Worm (Caenorhabditis elegans) whole organism, L1 larva: ENCODE data around the gene srgp-1.

ENCODE experiments used
- C34B4.2 ChIP-seq: sonication (generic microtip); optimal IDR thresholded peaks from 2 replicates; lab custom pipeline; 2017; ENCODE audit warnings: mild to moderate bottlenecking, missing genetic modification characterization, missing compliant biosample characterization
- F16B12.6 ChIP-seq: fragments of 150-350 bp; optimal IDR thresholded peaks from 2 replicates; lab custom pipeline; 2014; ENCODE audit warnings: missing biosample characterization, missing genetic modification characterization
- aha-1 ChIP-seq: fragments of 150-350 bp; optimal IDR thresholded peaks from 2 replicates; lab custom pipeline; 2014; ENCODE audit warnings: missing biosample characterization, missing genetic modification characterization
- blmp-1 ChIP-seq: fragments of 150-350 bp; optimal IDR thresholded peaks from 2 replicates; lab custom pipeline; 2014; ENCODE audit warnings: missing biosample characterization, missing genetic modification characterization
- ceh-82 ChIP-seq, 3 experiments: fragments of 150-350 bp in 1 of 3; sonication (generic microtip) in 2 of 3; optimal IDR thresholded peaks; 2 replicates each; lab custom pipeline; 2014 to 2017; ENCODE audit warnings: missing biosample characterization in 3 of 3, missing genetic modification characterization in 3 of 3
- dpl-1 ChIP-seq, 3 experiments: fragments of 150-350 bp in 2 of 3; sonication (generic microtip) in 1 of 3; optimal IDR thresholded peaks; 2 replicates each; lab custom pipeline; 2014 to 2017; ENCODE audit warnings: missing biosample characterization in 3 of 3, missing genetic modification characterization in 3 of 3, missing genetic modification reagents in 3 of 3
- efl-1 ChIP-seq, 4 experiments: fragments of 150-350 bp; optimal IDR thresholded peaks in 3 of 4; peaks in 1 of 4; 1 replicate in 1 of 4; 2 replicates in 3 of 4; lab custom pipeline; 2014; ENCODE audit warnings: missing biosample characterization in 2 of 4, missing genetic modification characterization in 2 of 4, missing genetic modification reagents in 2 of 4
- egl-13 ChIP-seq: sonication (generic microtip); optimal IDR thresholded peaks from 2 replicates; lab custom pipeline; 2016; ENCODE audit warnings: missing genotype, missing genetic modification reagents, missing genetic modification characterization, missing compliant biosample characterization
- elt-3 ChIP-seq, 6 experiments: fragments of 150-350 bp in 1 of 6; sonication (generic microtip); optimal IDR thresholded peaks; 2 replicates each; lab custom pipeline; 2017 to 2018; ENCODE audit warnings: missing biosample characterization in 6 of 6, missing genetic modification characterization in 6 of 6, inconsistent platforms in 1 of 6
- ets-5 ChIP-seq: fragments of 200-800 bp; sonication (Bioruptor generic); IDR thresholded peaks from 2 replicates; pipeline ENCODE4 v1.3.6; 2022; ENCODE audit warnings: missing genetic modification characterization, missing compliant biosample characterization
- fkh-10 ChIP-seq: sonication (generic microtip); optimal IDR thresholded peaks from 2 replicates; lab custom pipeline; 2017; ENCODE audit warnings: missing biosample characterization, missing genetic modification reagents, missing genetic modification characterization
- grh-1 ChIP-seq: fragments of 200-800 bp; sonication (Bioruptor generic); IDR thresholded peaks from 2 replicates; pipeline ENCODE4 v1.3.6; 2022; ENCODE audit warnings: missing genetic modification reagents, missing genetic modification characterization, missing compliant biosample characterization
- hlh-17 ChIP-seq: fragments of 200-800 bp; sonication (Bioruptor generic); optimal IDR thresholded peaks from 2 replicates; lab custom pipeline; 2018; ENCODE audit warnings: missing genetic modification characterization, mild to moderate bottlenecking, missing compliant biosample characterization, moderate library complexity, borderline replicate concordance
- hlh-4 ChIP-seq: sonication (generic microtip); optimal IDR thresholded peaks from 2 replicates; lab custom pipeline; 2016; ENCODE audit warnings: mild to moderate bottlenecking, missing genetic modification characterization, missing compliant biosample characterization
- hpl-2 ChIP-seq: fragments of 150-350 bp; optimal IDR thresholded peaks from 2 replicates; lab custom pipeline; 2014; ENCODE audit warnings: missing biosample characterization, missing genetic modification reagents, missing genetic modification characterization
- isw-1 ChIP-seq: fragments of 200-800 bp; sonication (Bioruptor generic); IDR thresholded peaks from 2 replicates; pipeline ENCODE4 v1.3.6; 2022; ENCODE audit warnings: missing genetic modification characterization, missing compliant biosample characterization
- lin-13 ChIP-seq: fragments of 150-350 bp; optimal IDR thresholded peaks from 2 replicates; lab custom pipeline; 2014; ENCODE audit warnings: missing biosample characterization, missing genetic modification reagents, missing genetic modification characterization
- lin-14 ChIP-seq: fragments of 200-800 bp; sonication (Bioruptor generic); optimal IDR thresholded peaks from 2 replicates; lab custom pipeline; 2018; ENCODE audit warnings: mild to moderate bottlenecking, missing genetic modification characterization, moderate library complexity, missing compliant biosample characterization
- lin-15B ChIP-seq: fragments of 150-350 bp; sonication (generic microtip); optimal IDR thresholded peaks from 3 replicates; lab custom pipeline; 2014; ENCODE audit warnings: missing biosample characterization, missing genetic modification characterization
- lir-3 ChIP-seq: sonication (generic microtip); optimal IDR thresholded peaks from 2 replicates; lab custom pipeline; 2016; ENCODE audit warnings: mild to moderate bottlenecking, missing genetic modification characterization, moderate library complexity, missing compliant biosample characterization; ENCODE audit not compliant: poor library complexity
- lsy-2 ChIP-seq, 2 experiments: fragments of 150-350 bp; optimal IDR thresholded peaks; 2 replicates each; lab custom pipeline; 2014; ENCODE audit warnings: missing biosample characterization in 2 of 2, missing genetic modification characterization in 2 of 2
- mef-2 ChIP-seq: fragments of 150-350 bp; optimal IDR thresholded peaks from 2 replicates; lab custom pipeline; 2014; ENCODE audit warnings: missing biosample characterization, missing genetic modification characterization
- mep-1 ChIP-seq: fragments of 150-350 bp; optimal IDR thresholded peaks from 2 replicates; lab custom pipeline; 2014; ENCODE audit warnings: missing biosample characterization, missing genetic modification characterization
- nhr-11 ChIP-seq: fragments of 150-350 bp; optimal IDR thresholded peaks from 2 replicates; lab custom pipeline; 2014; ENCODE audit warnings: missing biosample characterization, missing genetic modification characterization
- nhr-12 ChIP-seq: sonication (generic microtip); optimal IDR thresholded peaks from 2 replicates; lab custom pipeline; 2017; ENCODE audit warnings: missing biosample characterization, missing genetic modification characterization
- nhr-237 ChIP-seq: fragments of 150-350 bp; optimal IDR thresholded peaks from 2 replicates; lab custom pipeline; 2014; ENCODE audit warnings: missing biosample characterization, missing genetic modification characterization
- nhr-28 ChIP-seq: fragments of 150-350 bp; optimal IDR thresholded peaks from 2 replicates; lab custom pipeline; 2014; ENCODE audit warnings: missing biosample characterization, missing genetic modification characterization
- nhr-47 ChIP-seq: sonication (generic microtip); optimal IDR thresholded peaks from 2 replicates; lab custom pipeline; 2016; ENCODE audit warnings: mild to moderate bottlenecking, missing genetic modification characterization, moderate library complexity, missing compliant biosample characterization
- nhr-85 ChIP-seq: sonication (generic microtip); peaks from one replicate; lab custom pipeline; 2016; ENCODE audit warnings: missing genetic modification characterization, inconsistent platforms, missing compliant biosample characterization
- nhr-90 ChIP-seq: sonication (generic microtip); optimal IDR thresholded peaks from 2 replicates; lab custom pipeline; 2016; ENCODE audit warnings: mild to moderate bottlenecking, missing genetic modification characterization, missing compliant biosample characterization; ENCODE audit not compliant: poor library complexity
- pag-3 ChIP-seq: sonication (generic microtip); optimal IDR thresholded peaks from 2 replicates; lab custom pipeline; 2017; ENCODE audit warnings: missing genetic modification characterization, mild to moderate bottlenecking, missing compliant biosample characterization, antibody characterized with exemption, borderline replicate concordance; ENCODE audit not compliant: insufficient read depth
- pax-3 ChIP-seq: fragments of 200-800 bp; sonication (Bioruptor generic); optimal IDR thresholded peaks from 2 replicates; lab custom pipeline; 2018; ENCODE audit warnings: mild to moderate bottlenecking, missing genetic modification characterization, moderate library complexity, missing compliant biosample characterization
- pqm-1 ChIP-seq: sonication (generic microtip); optimal IDR thresholded peaks from 3 replicates; lab custom pipeline; 2017; ENCODE audit warnings: missing biosample characterization, missing genetic modification characterization
- rnt-1 ChIP-seq: sonication (generic microtip); optimal IDR thresholded peaks from 2 replicates; lab custom pipeline; 2016; ENCODE audit warnings: mild to moderate bottlenecking, missing genetic modification characterization, moderate library complexity, missing compliant biosample characterization
- snpc-4 ChIP-seq: fragments of 150-350 bp; optimal IDR thresholded peaks from 2 replicates; lab custom pipeline; 2014; ENCODE audit warnings: missing biosample characterization, missing genetic modification characterization
- snu-23 ChIP-seq: sonication (generic microtip); optimal IDR thresholded peaks from 2 replicates; lab custom pipeline; 2016; ENCODE audit warnings: missing genetic modification characterization, missing compliant biosample characterization
- sox-4 ChIP-seq: sonication (generic microtip); optimal IDR thresholded peaks from 2 replicates; lab custom pipeline; 2016; ENCODE audit warnings: missing genetic modification characterization, missing compliant biosample characterization
- sptf-1 ChIP-seq: fragments of 150-350 bp; optimal IDR thresholded peaks from 2 replicates; lab custom pipeline; 2014; ENCODE audit warnings: missing biosample characterization, missing genetic modification characterization
- tbx-2 ChIP-seq: sonication (generic microtip); optimal IDR thresholded peaks from 2 replicates; lab custom pipeline; 2016; ENCODE audit warnings: missing genetic modification characterization, missing compliant biosample characterization
- unc-30 ChIP-seq: sonication (generic microtip); optimal IDR thresholded peaks from 2 replicates; lab custom pipeline; 2017; ENCODE audit warnings: missing biosample characterization, missing genetic modification characterization
- xbp-1 ChIP-seq: sonication (generic microtip); optimal IDR thresholded peaks from 2 replicates; lab custom pipeline; 2016; ENCODE audit warnings: missing genetic modification characterization, missing compliant biosample characterization
- zag-1 ChIP-seq: fragments of 150-350 bp; optimal IDR thresholded peaks from 2 replicates; lab custom pipeline; 2014; ENCODE audit warnings: missing biosample characterization, missing genetic modification characterization
- zip-4 ChIP-seq: fragments of 200-800 bp; sonication (Bioruptor generic); optimal IDR thresholded peaks from 2 replicates; lab custom pipeline; 2018; ENCODE audit warnings: mild to moderate bottlenecking, missing genetic modification characterization, moderate library complexity, missing compliant biosample characterization
- ztf-4 ChIP-seq: fragments of 150-350 bp; optimal IDR thresholded peaks from 2 replicates; lab custom pipeline; 2014; ENCODE audit warnings: missing biosample characterization, missing genetic modification characterization

srgp-1 gene

ce11 chrIV:11592820-11593219 lies 22.5 kb downstream of the srgp-1 start (continued):
- TF ChIP-seq hlh-17 (GFP tag; lab: Kevin White, UChicago) = no peak
- TF ChIP-seq nhr-47 (tag; lab: Kevin White, UChicago) = peak; percentile 63
- TF ChIP-seq C34B4.2 (tag; lab: Kevin White, UChicago) = no peak
- TF ChIP-seq lin-14 (GFP tag; lab: Kevin White, UChicago) = peak; percentile 69
- peak; percentile 19 to 43 for TF ChIP-seq efl-1 (optimal IDR thresholded peaks at IDR 0.05; lab: Kevin White, UChicago)
- peak; percentile 46 to 83 for TF ChIP-seq efl-1 (GFP tag; optimal IDR thresholded peaks at IDR 0.05 in 1 of 2; lab: Kevin White, UChicago)
- TF ChIP-seq nhr-12 (tag; lab: Kevin White, UChicago) = no peak
- no peak for TF ChIP-seq fkh-10 (GFP tag; lab: Kevin White, UChicago)
- peak; percentile 2 for TF ChIP-seq pax-3 (tag; lab: Kevin White, UChicago)
- peak; percentile 49 for TF ChIP-seq xbp-1 (tag; lab: Kevin White, UChicago)
- no peak for TF ChIP-seq zag-1 (tag; lab: Kevin White, UChicago)
- no peak for TF ChIP-seq F16B12.6 (tag; lab: Kevin White, UChicago)
- TF ChIP-seq ztf-4 (tag; lab: Kevin White, UChicago) = no peak
- no peak for TF ChIP-seq hpl-2 (GFP tag; lab: Kevin White, UChicago)
- no peak for TF ChIP-seq nhr-85 (tag; lab: Kevin White, UChicago)
- TF ChIP-seq hlh-4 (tag; lab: Kevin White, UChicago) = no peak
- TF ChIP-seq snpc-4 (tag; lab: Kevin White, UChicago) = peak; percentile 20
- TF ChIP-seq elt-3 (tag; optimal IDR thresholded peaks at IDR 0.05; lab: Kevin White, UChicago) = peak in 1 of 6 experiments; percentile 48
- peak; percentile 60 to 69 for TF ChIP-seq lsy-2 (tag; optimal IDR thresholded peaks at IDR 0.05; lab: Kevin White, UChicago)
- peak; percentile 14 for TF ChIP-seq nhr-11
- TF ChIP-seq blmp-1 (tag; lab: Kevin White, UChicago) = peak; percentile 32
- TF ChIP-seq nhr-28 = no peak
- TF ChIP-seq tbx-2 (tag; lab: Kevin White, UChicago) = peak; percentile 31
- TF ChIP-seq dpl-1 (GFP tag; optimal IDR thresholded peaks at IDR 0.05; lab: Kevin White, UChicago) = peak in 2 of 3 experiments; percentile 39 to 55
- no peak for TF ChIP-seq unc-30 (tag; lab: Kevin White, UChicago)
- peak; percentile 70 for TF ChIP-seq mep-1 (tag; lab: Kevin White, UChicago)
- TF ChIP-seq lin-13 (GFP tag; lab: Kevin White, UChicago) = no peak
- no peak for TF ChIP-seq aha-1 (tag; lab: Kevin White, UChicago)
- no peak for TF ChIP-seq zip-4 (GFP tag; lab: Kevin White, UChicago)
- TF ChIP-seq sox-4 (tag; lab: Kevin White, UChicago) = peak; percentile 24
- peak; percentile 59 for TF ChIP-seq egl-13 (tag; lab: Kevin White, UChicago)
- TF ChIP-seq sptf-1 (tag; lab: Kevin White, UChicago) = no peak
- TF ChIP-seq snu-23 (GFP tag; lab: Kevin White, UChicago) = peak; percentile 15
- peak; percentile 31; the same call in 1 of the 2 replicates for TF ChIP-seq isw-1 (GFP tag; lab: Robert Waterston, UW)
- no peak for TF ChIP-seq pqm-1 (tag; lab: Kevin White, UChicago)
- peak; percentile 91 for TF ChIP-seq rnt-1 (tag; lab: Kevin White, UChicago)
- no peak for TF ChIP-seq ets-5 (GFP tag; lab: Robert Waterston, UW)
- TF ChIP-seq grh-1 (GFP tag; lab: Robert Waterston, UW) = no peak
- peak in 1 of 3 experiments; percentile 3 for TF ChIP-seq ceh-82 (tag; optimal IDR thresholded peaks at IDR 0.05; lab: Kevin White, UChicago)
- no peak for TF ChIP-seq pag-3 (tag; lab: Kevin White, UChicago)
- peak; percentile 83 for TF ChIP-seq lir-3 (tag; lab: Kevin White, UChicago)
- TF ChIP-seq mef-2 (tag; lab: Kevin White, UChicago) = no peak
- peak; percentile 66 for TF ChIP-seq lin-15B (tag; lab: Kevin White, UChicago)
- no peak for TF ChIP-seq nhr-237 (tag; lab: Kevin White, UChicago)
- peak; percentile 70 for TF ChIP-seq nhr-90
